Worm (Caenorhabditis elegans): ENCODE measurements around the gene spp-13.

ce11 chrX:8428319-8428888, 10.1 kb upstream of the spp-13 start, which contains the start of gene F08F1.3:
- TF ChIP-seq mep-1 (tag; optimal IDR thresholded peaks at IDR 0.05) (no peak), nhr-2 (tag; optimal IDR thresholded peaks at IDR 0.05) (no peak), unc-62 (GFP tag; optimal IDR thresholded peaks at IDR 0.05) (no peak), lsy-2 (tag; optimal IDR thresholded peaks at IDR 0.05) (no peak), unc-39 (tag; optimal IDR thresholded peaks at IDR 0.05) (no peak), nhr-28 (tag; optimal IDR thresholded peaks at IDR 0.05) (no peak), ztf-11 (tag; optimal IDR thresholded peaks at IDR 0.05) (no peak), pha-4 (tag; optimal IDR thresholded peaks at IDR 0.05) (no peak), ceh-39 (tag; optimal IDR thresholded peaks at IDR 0.05) (no peak), sem-2 (GFP tag; optimal IDR thresholded peaks at IDR 0.05) (no peak), nhr-12 (tag; optimal IDR thresholded peaks at IDR 0.05) (no peak)
